Fruit fly (Drosophila melanogaster): ENCODE results near the gene ERR.

ERR gene

DNA sequence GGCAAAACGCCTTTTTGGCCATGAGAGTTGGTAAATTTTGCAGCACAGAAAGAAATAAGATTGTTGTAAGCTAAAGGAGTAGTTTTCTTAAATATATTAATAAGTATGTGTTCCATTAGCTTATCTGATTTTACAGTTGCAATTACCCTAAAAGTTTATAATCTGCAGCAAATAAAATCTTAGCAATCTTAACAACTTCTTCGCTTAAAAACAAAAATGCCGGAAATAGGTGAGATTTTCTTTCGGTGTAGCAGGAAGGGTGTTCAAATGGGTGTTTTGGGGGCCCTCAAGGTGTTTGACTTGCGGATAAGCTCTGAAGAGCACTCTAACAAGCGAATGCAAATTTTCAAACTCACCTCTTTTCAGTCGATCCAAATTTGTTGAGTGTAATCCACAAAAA lies 35.7 kb downstream of the ERR start:
- TF ChIP-seq Eip75B (GFP tag; optimal IDR thresholded peaks at IDR 0.05): no peak
- peak; percentile 10 for TF ChIP-seq CG10631 (GFP tag; optimal IDR thresholded peaks at IDR 0.05)
- TF ChIP-seq CG31627 (GFP tag; optimal IDR thresholded peaks at IDR 0.05): no peak
- peak; percentile 1 for TF ChIP-seq CG4318 (GFP tag; optimal IDR thresholded peaks at IDR 0.05)
- no peak for TF ChIP-seq pdm3 (GFP tag; optimal IDR thresholded peaks at IDR 0.05)
- peak; percentile 10 for TF ChIP-seq acj6 (GFP tag; optimal IDR thresholded peaks at IDR 0.05)
- peak; percentile 74 for TF ChIP-seq CG32006 (GFP tag; optimal IDR thresholded peaks at IDR 0.05)
- TF ChIP-seq CG3919 (GFP tag; optimal IDR thresholded peaks at IDR 0.05): peak; percentile 23
- TF ChIP-seq fd85E (GFP tag; optimal IDR thresholded peaks at IDR 0.05): no peak
- TF ChIP-seq CG15336 (GFP tag; IDR thresholded peaks at IDR 0.05): peak; percentile 50
- TF ChIP-seq Hr4 (GFP tag; optimal IDR thresholded peaks at IDR 0.05): peak; percentile 58
- TF ChIP-seq Eip78C (GFP tag): peak; percentile 68

DNA sequence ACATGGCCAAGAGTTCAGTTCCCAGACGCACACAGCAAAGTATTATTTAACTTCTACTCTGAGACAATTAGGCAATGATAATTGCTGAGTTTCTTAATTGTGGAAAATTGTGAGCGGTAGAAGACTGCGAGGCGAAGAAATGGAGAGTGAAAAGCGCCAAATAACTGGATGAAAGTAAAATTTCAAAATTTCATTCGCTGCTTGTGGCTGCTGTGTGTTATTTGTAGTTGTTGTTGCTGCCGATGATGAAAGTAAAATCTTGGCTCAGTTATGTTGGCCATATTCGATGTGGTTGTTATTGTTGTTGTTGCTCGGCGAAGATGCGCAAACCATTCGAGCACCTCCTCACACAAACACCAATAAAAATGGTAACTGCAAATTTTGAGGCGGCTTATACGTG lies 36.2 kb downstream of the ERR start:
- peak; percentile 55 for TF ChIP-seq Blimp-1 (GFP tag; optimal IDR thresholded peaks at IDR 0.05)
- TF ChIP-seq net (GFP tag; optimal IDR thresholded peaks at IDR 0.05): no peak

- peak; percentile 67 for TF ChIP-seq CG6792 (GFP tag; optimal IDR thresholded peaks at IDR 0.05)
- peak; percentile 92 for TF ChIP-seq Eip78C (GFP tag)
- TF ChIP-seq Met (GFP tag; optimal IDR thresholded peaks at IDR 0.05): no peak
- peak; percentile 51 for TF ChIP-seq fd85E (GFP tag; optimal IDR thresholded peaks at IDR 0.05)
- TF ChIP-seq CG11762 (GFP tag; optimal IDR thresholded peaks at IDR 0.05; ENCODE audit: insufficient read depth): peak; percentile 36
- TF ChIP-seq fd59A (GFP tag; optimal IDR thresholded peaks at IDR 0.05): peak; percentile 26
- peak; percentile 83 for TF ChIP-seq cyc (GFP tag; optimal IDR thresholded peaks at IDR 0.05)
- peak; percentile 75 for TF ChIP-seq Ets21C (GFP tag; optimal IDR thresholded peaks at IDR 0.05)
- TF ChIP-seq CG34406 (GFP tag; optimal IDR thresholded peaks at IDR 0.05): peak; percentile 64
- TF ChIP-seq spab (GFP tag; optimal IDR thresholded peaks at IDR 0.05): no peak
- TF ChIP-seq CG10631 (GFP tag; optimal IDR thresholded peaks at IDR 0.05): peak; percentile 81
- peak; percentile 86 for TF ChIP-seq esn (GFP tag; optimal IDR thresholded peaks at IDR 0.05)
- TF ChIP-seq salr (GFP tag; optimal IDR thresholded peaks at IDR 0.05): peak in 1 of 2 experiments; percentile 3
- TF ChIP-seq Gug (GFP tag; IDR thresholded peaks at IDR 0.05): peak; percentile 64
- 0 out of 3 replicates have a peak, but pooled peaks have one; percentile 12 for TF ChIP-seq CG8119 (GFP tag; IDR thresholded peaks at IDR 0.05)
- TF ChIP-seq CG7368 (GFP tag; optimal IDR thresholded peaks at IDR 0.05): no peak
- peak; percentile 84 for TF ChIP-seq Hr39 (GFP tag; optimal IDR thresholded peaks at IDR 0.05)
- TF ChIP-seq CG4318 (GFP tag; optimal IDR thresholded peaks at IDR 0.05): no peak
- peak; percentile 81 for TF ChIP-seq CG3032 (tag; optimal IDR thresholded peaks at IDR 0.05)
- TF ChIP-seq CG6163 (GFP tag; IDR thresholded peaks at IDR 0.05): no peak; the same call in 2 of the 3 replicates
- peak; percentile 88 for TF ChIP-seq CG31627 (GFP tag; optimal IDR thresholded peaks at IDR 0.05)
- peak; percentile 84 for TF ChIP-seq lz (GFP tag; optimal IDR thresholded peaks at IDR 0.05)
- peak; percentile 81 for TF ChIP-seq acj6 (GFP tag; optimal IDR thresholded peaks at IDR 0.05)
- peak; percentile 47 for TF ChIP-seq CG8319 (GFP tag; optimal IDR thresholded peaks at IDR 0.05)
- peak; percentile 61 for TF ChIP-seq CG11902 (GFP tag; optimal IDR thresholded peaks at IDR 0.05)
- TF ChIP-seq topi (GFP tag; optimal IDR thresholded peaks at IDR 0.05): no peak
- TF ChIP-seq CG10669 (GFP tag; optimal IDR thresholded peaks at IDR 0.05): no peak
- TF ChIP-seq Sox15 (GFP tag; optimal IDR thresholded peaks at IDR 0.05): peak; percentile 70
- TF ChIP-seq Blimp-1 (GFP tag; optimal IDR thresholded peaks at IDR 0.05): peak; percentile 31
Observed at dm6 chr3L:8137448-8137906, 49.0 kb downstream of the ERR start, which contains the start of the genes Setx and mus301. Setx (minus strand) TSS chr3L:8137498. mus301 (plus strand) TSS chr3L:8137808.
